Worm (Caenorhabditis elegans): ENCODE measurements around the gene zak-1.

The zak-1 gene

ce11 chrIII:6887574-6887973 is 31.0 kb upstream of the zak-1 start:
- TF ChIP-seq nhr-12 (tag; optimal IDR thresholded peaks at IDR 0.05), result no peak
- TF ChIP-seq tbx-8 (GFP tag; optimal IDR thresholded peaks at IDR 0.05), result peak; percentile 46
- peak; percentile 55 for TF ChIP-seq mep-1 (tag; optimal IDR thresholded peaks at IDR 0.05)
- peak; percentile 45 for TF ChIP-seq lsy-2 (tag; optimal IDR thresholded peaks at IDR 0.05)
- peak; percentile 70 for TF ChIP-seq cnd-1 (tag; optimal IDR thresholded peaks at IDR 0.05)
- peak; percentile 46 for TF ChIP-seq flh-1 (GFP tag; optimal IDR thresholded peaks at IDR 0.05)
- TF ChIP-seq lin-13 (tag; optimal IDR thresholded peaks at IDR 0.05), result peak; percentile 16
- peak; percentile 87 for TF ChIP-seq sptf-1 (tag; optimal IDR thresholded peaks at IDR 0.05)
- TF ChIP-seq lin-32 (GFP tag; optimal IDR thresholded peaks at IDR 0.05), result peak; percentile 60
- TF ChIP-seq mab-5 (tag; optimal IDR thresholded peaks at IDR 0.05), result no peak
- peak; percentile 81 for TF ChIP-seq M03D4.4 (tag; optimal IDR thresholded peaks at IDR 0.05)
- TF ChIP-seq hlh-1 (tag; optimal IDR thresholded peaks at IDR 0.05), result peak; percentile 42
- peak; percentile 13 for TF ChIP-seq unc-39 (tag; optimal IDR thresholded peaks at IDR 0.05)
- TF ChIP-seq ceh-43 (GFP tag; optimal IDR thresholded peaks at IDR 0.05), result peak; percentile 64
- TF ChIP-seq ceh-83 (GFP tag; optimal IDR thresholded peaks at IDR 0.05), result peak; percentile 81
- peak; percentile 68 for TF ChIP-seq sem-2 (GFP tag; optimal IDR thresholded peaks at IDR 0.05)
- TF ChIP-seq zip-8 (tag; optimal IDR thresholded peaks at IDR 0.05), result no peak
- peak; percentile 32 for TF ChIP-seq ztf-11 (tag; optimal IDR thresholded peaks at IDR 0.05)
- TF ChIP-seq nhr-2 (tag; optimal IDR thresholded peaks at IDR 0.05), result no peak
- peak; percentile 56 for TF ChIP-seq ces-1 (GFP tag; optimal IDR thresholded peaks at IDR 0.05)
- no peak for TF ChIP-seq elt-1 (tag; optimal IDR thresholded peaks at IDR 0.05; ENCODE audit: borderline replicate concordance, insufficient read depth)
- no peak for TF ChIP-seq blmp-1 (tag; optimal IDR thresholded peaks at IDR 0.05)
- peak; percentile 80 for TF ChIP-seq unc-120 (tag; optimal IDR thresholded peaks at IDR 0.05; ENCODE audit: poor library complexity, severe bottlenecking)
- TF ChIP-seq pha-4 (tag; optimal IDR thresholded peaks at IDR 0.05), result no peak
- TF ChIP-seq elt-3 (tag; optimal IDR thresholded peaks at IDR 0.05), result no peak
- TF ChIP-seq mls-2 (tag; optimal IDR thresholded peaks at IDR 0.05), result peak; percentile 85
- TF ChIP-seq nhr-76 (tag; optimal IDR thresholded peaks at IDR 0.05), result no peak
- TF ChIP-seq ceh-39 (tag; optimal IDR thresholded peaks at IDR 0.05), result no peak
- TF ChIP-seq unc-62 (GFP tag; optimal IDR thresholded peaks at IDR 0.05), result no peak
- TF ChIP-seq nhr-237 (tag; optimal IDR thresholded peaks at IDR 0.05), result no peak
- TF ChIP-seq drap-1 (GFP tag; optimal IDR thresholded peaks at IDR 0.05), result peak; percentile 61
- TF ChIP-seq snpc-4 (tag; optimal IDR thresholded peaks at IDR 0.05), result no peak
- TF ChIP-seq nhr-28 (tag; optimal IDR thresholded peaks at IDR 0.05), result peak; percentile 38
- TF ChIP-seq ham-2 (GFP tag; optimal IDR thresholded peaks at IDR 0.05), result peak; percentile 41
- peak; percentile 63 for TF ChIP-seq bed-3 (GFP tag; optimal IDR thresholded peaks at IDR 0.05)

- TF ChIP-seq blmp-1 (tag; optimal IDR thresholded peaks at IDR 0.05) (no peak), ceh-83 (GFP tag; optimal IDR thresholded peaks at IDR 0.05) (no peak), zip-8 (tag; optimal IDR thresholded peaks at IDR 0.05) (no peak), unc-120 (tag; optimal IDR thresholded peaks at IDR 0.05; ENCODE audit: poor library complexity, severe bottlenecking) (no peak), pha-4 (tag; optimal IDR thresholded peaks at IDR 0.05) (no peak), cnd-1 (tag; optimal IDR thresholded peaks at IDR 0.05) (no peak), snpc-4 (tag; optimal IDR thresholded peaks at IDR 0.05) (no peak), nhr-76 (tag; optimal IDR thresholded peaks at IDR 0.05) (no peak), ceh-43 (GFP tag; optimal IDR thresholded peaks at IDR 0.05) (no peak), unc-39 (tag; optimal IDR thresholded peaks at IDR 0.05) (no peak), nhr-2 (tag; optimal IDR thresholded peaks at IDR 0.05) (no peak), tbx-8 (GFP tag; optimal IDR thresholded peaks at IDR 0.05) (no peak), sem-2 (GFP tag; optimal IDR thresholded peaks at IDR 0.05) (no peak), elt-1 (tag; optimal IDR thresholded peaks at IDR 0.05; ENCODE audit: borderline replicate concordance, insufficient read depth) (no peak), nhr-28 (tag; optimal IDR thresholded peaks at IDR 0.05) (no peak), lsy-2 (tag; optimal IDR thresholded peaks at IDR 0.05) (no peak), sptf-1 (tag; optimal IDR thresholded peaks at IDR 0.05) (no peak), M03D4.4 (tag; optimal IDR thresholded peaks at IDR 0.05) (no peak), mls-2 (tag; optimal IDR thresholded peaks at IDR 0.05) (no peak), lin-32 (GFP tag; optimal IDR thresholded peaks at IDR 0.05) (no peak)
Observed at ce11 chrIII:6885889-6886288, 29.3 kb upstream of the zak-1 start.

- TF ChIP-seq elt-3 (tag; optimal IDR thresholded peaks at IDR 0.05) (no peak), nhr-28 (tag; optimal IDR thresholded peaks at IDR 0.05) (no peak), blmp-1 (tag; optimal IDR thresholded peaks at IDR 0.05) (no peak), snpc-4 (tag; optimal IDR thresholded peaks at IDR 0.05) (no peak), unc-62 (GFP tag; optimal IDR thresholded peaks at IDR 0.05) (no peak), flh-1 (GFP tag; optimal IDR thresholded peaks at IDR 0.05) (no peak), mab-5 (tag; optimal IDR thresholded peaks at IDR 0.05) (no peak), nhr-237 (tag; optimal IDR thresholded peaks at IDR 0.05) (no peak), ceh-39 (tag; optimal IDR thresholded peaks at IDR 0.05) (no peak), tbx-8 (GFP tag; optimal IDR thresholded peaks at IDR 0.05) (no peak), pha-4 (tag; optimal IDR thresholded peaks at IDR 0.05) (no peak), lin-32 (GFP tag; optimal IDR thresholded peaks at IDR 0.05) (no peak), ztf-11 (tag; optimal IDR thresholded peaks at IDR 0.05) (no peak), sptf-1 (tag; optimal IDR thresholded peaks at IDR 0.05) (no peak), mls-2 (tag; optimal IDR thresholded peaks at IDR 0.05) (no peak)
Observed at ce11 chrIII:6884203-6884602, 27.6 kb upstream of the zak-1 start, which contains the start of gene med-2. Gene med-2, plus strand, starts transcription at chrIII:6884503.

Data from whole organism, mixed stage, embryonic.